Fruit fly (Drosophila melanogaster) whole organism, prepupa: Measurements from ENCODE around the gene CG45486.

ENCODE experiments used
- CG10669 ChIP-seq: fragments of 200-800 bp; sonication (Bioruptor generic); optimal IDR thresholded peaks from 3 replicates; lab custom pipeline; 2018; ENCODE audit warnings: missing biosample characterization, mild to moderate bottlenecking, missing genetic modification characterization, moderate library complexity
- Sox102F ChIP-seq: fragments of 200-800 bp; sonication (Bioruptor generic); optimal IDR thresholded peaks from 2 replicates; lab custom pipeline; 2016; ENCODE audit warnings: missing biosample characterization, mild to moderate bottlenecking, missing genetic modification characterization
- dac ChIP-seq: fragments of 200-800 bp; sonication (Bioruptor generic); optimal IDR thresholded peaks from 2 replicates; lab custom pipeline; 2017; ENCODE audit warnings: missing biosample characterization, mild to moderate bottlenecking, missing genetic modification characterization

DNA sequence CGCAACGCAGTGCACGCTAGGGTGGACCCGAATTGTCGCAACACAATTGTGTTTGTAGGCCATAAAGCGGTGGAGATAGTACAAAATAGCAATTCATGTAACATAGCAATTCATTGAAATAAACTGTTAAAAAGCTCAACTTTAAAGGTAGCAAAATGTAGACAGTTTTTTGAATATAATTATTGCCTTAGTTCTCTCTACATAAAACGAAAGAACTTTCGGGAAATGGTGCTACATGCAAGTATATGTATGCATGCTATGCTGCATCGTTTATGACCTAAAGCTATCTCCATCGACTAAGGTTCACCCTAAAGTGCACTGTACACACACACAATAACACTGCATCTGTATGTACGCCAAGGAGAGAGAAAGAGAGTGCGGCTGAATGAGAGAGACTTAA, 34.9 kb downstream of the CG45486 start:
- TF ChIP-seq CG10669 (GFP tag; lab: Kevin White, UChicago) (peak; percentile 93), dac (GFP tag; lab: Kevin White, UChicago) (peak; percentile 93), Sox102F (peak; percentile 88)
